Fruit fly (Drosophila melanogaster) whole organism, embryonic: ENCODE measurements around the gene Spn28Dc.
A peak's percentile ranks its signal among the peaks of the same experiment; 100 is the strongest.

Source experiments
- Abd-B ChIP-seq: fragments of 200-800 bp; sonication (Bioruptor generic); optimal IDR thresholded peaks from 2 replicates; lab custom pipeline; 2018; ENCODE audit warnings: missing biosample characterization, mild to moderate bottlenecking, missing genetic modification characterization, moderate library complexity
- Aef1 ChIP-seq: fragments of 200-800 bp; sonication (Bioruptor generic); IDR thresholded peaks from 3 replicates; pipeline ENCODE4 v1.3.6; 2022; ENCODE audit warnings: missing biosample characterization, missing genetic modification characterization
- CG1024 ChIP-seq: fragments of 200-800 bp; sonication (Bioruptor generic); IDR thresholded peaks from 2 replicates; pipeline ENCODE4 v1.3.6; 2022; ENCODE audit warnings: missing biosample characterization, missing genetic modification characterization
- CG11093 ChIP-seq: fragments of 200-800 bp; sonication (Bioruptor generic); IDR thresholded peaks from 3 replicates; pipeline ENCODE4 v1.3.6; 2022; ENCODE audit warnings: missing biosample characterization, missing genetic modification characterization
- CG14441 ChIP-seq: fragments of 200-800 bp; sonication (Bioruptor generic); IDR thresholded peaks from 2 replicates; pipeline ENCODE4 v1.3.6; 2022; ENCODE audit warnings: missing biosample characterization, missing genetic modification characterization
- CG15269 ChIP-seq: fragments of 200-800 bp; sonication (Bioruptor generic); optimal IDR thresholded peaks from 2 replicates; lab custom pipeline; 2018; ENCODE audit warnings: missing biosample characterization, mild to moderate bottlenecking, missing genetic modification characterization, moderate library complexity
- CG1529 ChIP-seq: fragments of 200-800 bp; sonication (Bioruptor generic); optimal IDR thresholded peaks from 3 replicates; lab custom pipeline; 2018; ENCODE audit warnings: missing biosample characterization, missing genetic modification characterization
- CG17361 ChIP-seq: fragments of 200-800 bp; sonication (Bioruptor generic); IDR thresholded peaks from 3 replicates; pipeline ENCODE4 v1.3.6; 2022; ENCODE audit warnings: missing biosample characterization, missing genetic modification characterization
- CG2199 ChIP-seq: fragments of 200-800 bp; sonication (Bioruptor generic); IDR thresholded peaks from 3 replicates; pipeline ENCODE4 v1.3.6; 2022; ENCODE audit warnings: missing biosample characterization, missing genetic modification characterization
- CG31224 ChIP-seq: fragments of 200-800 bp; sonication (Bioruptor generic); IDR thresholded peaks from 2 replicates; pipeline ENCODE4 v1.3.6; 2022; ENCODE audit warnings: missing biosample characterization, missing genetic modification characterization
- CG6254 ChIP-seq: fragments of 200-800 bp; sonication (Bioruptor generic); optimal IDR thresholded peaks from 3 replicates; lab custom pipeline; 2017; ENCODE audit warnings: mild to moderate bottlenecking, missing biosample characterization, missing genetic modification reagents, missing genetic modification characterization
- CG6791 ChIP-seq: fragments of 200-800 bp; sonication (Bioruptor generic); IDR thresholded peaks from 3 replicates; pipeline ENCODE4 v1.3.6; 2022; ENCODE audit warnings: missing biosample characterization, missing genetic modification characterization; ENCODE audit not compliant: partially characterized antibody
- CG7372 ChIP-seq: fragments of 200-800 bp; sonication (Bioruptor generic); IDR thresholded peaks from 2 replicates; pipeline ENCODE4 v1.3.6; 2022; ENCODE audit warnings: missing biosample characterization, missing genetic modification characterization
- CG7745 ChIP-seq: fragments of 200-800 bp; sonication (Bioruptor generic); optimal IDR thresholded peaks from 2 replicates; lab custom pipeline; 2018; ENCODE audit warnings: missing biosample characterization, mild to moderate bottlenecking, missing genetic modification characterization, moderate library complexity
- CG8359 ChIP-seq: fragments of 200-800 bp; sonication (Bioruptor generic); optimal IDR thresholded peaks from 2 replicates; lab custom pipeline; 2017; ENCODE audit warnings: missing biosample characterization, mild to moderate bottlenecking, missing genetic modification characterization, borderline replicate concordance
- CG9215 ChIP-seq: fragments of 200-800 bp; sonication (Bioruptor generic); IDR thresholded peaks from 2 replicates; pipeline ENCODE4 v1.3.6; 2022; ENCODE audit warnings: missing biosample characterization, missing genetic modification characterization
- Chrac-16 ChIP-seq: fragments of 200-800 bp; sonication (Bioruptor generic); optimal IDR thresholded peaks from 3 replicates; lab custom pipeline; 2016; ENCODE audit warnings: missing biosample characterization, missing genetic modification characterization
- Dek ChIP-seq: fragments of 200-800 bp; sonication (Bioruptor generic); optimal IDR thresholded peaks from 3 replicates; lab custom pipeline; 2019; ENCODE audit warnings: missing biosample characterization, mild to moderate bottlenecking, missing genetic modification characterization, moderate library complexity
- Dref ChIP-seq: fragments of 200-800 bp; sonication (Bioruptor generic); IDR thresholded peaks from 2 replicates; pipeline ENCODE4 v1.3.6; 2022; ENCODE audit warnings: missing biosample characterization, missing genetic modification characterization
- ERR ChIP-seq: fragments of 200-800 bp; sonication (Bioruptor generic); optimal IDR thresholded peaks from 2 replicates; lab custom pipeline; 2016; ENCODE audit warnings: missing biosample characterization, missing genetic modification characterization
- Fer3 ChIP-seq: fragments of 200-800 bp; sonication (Bioruptor generic); optimal IDR thresholded peaks from 2 replicates; lab custom pipeline; 2018; ENCODE audit warnings: missing biosample characterization, mild to moderate bottlenecking, missing genetic modification characterization, moderate library complexity
- Gsc ChIP-seq: fragments of 200-800 bp; sonication (Bioruptor generic); IDR thresholded peaks from 2 replicates; pipeline ENCODE4 v1.3.6; 2022; ENCODE audit warnings: missing biosample characterization, missing genetic modification characterization
- Hand ChIP-seq: fragments of 200-800 bp; sonication (Bioruptor generic); optimal IDR thresholded peaks from 2 replicates; lab custom pipeline; 2017; ENCODE audit warnings: mild to moderate bottlenecking, missing biosample characterization, missing genetic modification reagents, missing genetic modification characterization
- Jarid2 ChIP-seq: fragments of 200-800 bp; sonication (Bioruptor generic); optimal IDR thresholded peaks from 3 replicates; lab custom pipeline; 2017; ENCODE audit warnings: mild to moderate bottlenecking, missing biosample characterization, missing genetic modification reagents, missing genetic modification characterization
- MTF-1 ChIP-seq: fragments of 200-800 bp; sonication (Bioruptor generic); optimal IDR thresholded peaks from 2 replicates; lab custom pipeline; 2018; ENCODE audit warnings: missing biosample characterization, mild to moderate bottlenecking, missing genetic modification characterization, borderline replicate concordance
- Rfx ChIP-seq: fragments of 200-800 bp; sonication (Bioruptor generic); IDR thresholded peaks from 2 replicates; pipeline ENCODE4 v1.3.6; 2022; ENCODE audit warnings: missing biosample characterization, missing genetic modification characterization
- Ssrp ChIP-seq: fragments of 200-800 bp; sonication (Bioruptor generic); optimal IDR thresholded peaks from 2 replicates; lab custom pipeline; 2018; ENCODE audit warnings: missing biosample characterization, mild to moderate bottlenecking, missing genetic modification characterization, moderate library complexity
- Xrp1 ChIP-seq: fragments of 200-800 bp; sonication (Bioruptor generic); IDR thresholded peaks from 2 replicates; pipeline ENCODE4 v1.3.6; 2022; ENCODE audit warnings: missing biosample characterization, missing genetic modification characterization
- YL-1 ChIP-seq: fragments of 200-800 bp; sonication (Bioruptor generic); optimal IDR thresholded peaks from 3 replicates; lab custom pipeline; 2017; ENCODE audit warnings: missing biosample characterization, mild to moderate bottlenecking, missing genetic modification characterization
- ase ChIP-seq: fragments of 200-800 bp; sonication (Bioruptor generic); IDR thresholded peaks from 3 replicates; pipeline ENCODE4 v1.3.6; 2022; ENCODE audit warnings: missing biosample characterization, missing genetic modification characterization
- ash1 ChIP-seq: fragments of 200-800 bp; sonication (Bioruptor generic); optimal IDR thresholded peaks from 2 replicates; lab custom pipeline; 2018; ENCODE audit warnings: missing biosample characterization, mild to moderate bottlenecking, missing genetic modification characterization
- btn ChIP-seq: fragments of 200-800 bp; sonication (Bioruptor generic); optimal IDR thresholded peaks from 2 replicates; lab custom pipeline; 2016; ENCODE audit warnings: missing biosample characterization, missing genetic modification characterization
- chinmo ChIP-seq: fragments of 200-800 bp; sonication (Bioruptor generic); IDR thresholded peaks from 4 replicates; pipeline ENCODE4 v1.3.6; 2022; ENCODE audit warnings: missing biosample characterization, missing genetic modification characterization; ENCODE audit not compliant: partially characterized antibody
- h ChIP-seq: fragments of >200 bp; optimal IDR thresholded peaks from 2 replicates; lab custom pipeline; 2017
- ham ChIP-seq: fragments of 200-800 bp; sonication (Bioruptor generic); IDR thresholded peaks from 2 replicates; pipeline ENCODE4 v1.3.6; 2022; ENCODE audit warnings: missing biosample characterization, missing genetic modification characterization
- hb ChIP-seq: fragments of 200-800 bp; sonication (Bioruptor generic); IDR thresholded peaks from 3 replicates; pipeline ENCODE4 v1.3.6; 2022; ENCODE audit warnings: missing biosample characterization, missing genetic modification characterization; ENCODE audit not compliant: partially characterized antibody
- insv ChIP-seq, 2 experiments: fragments of 200-800 bp; sonication (Bioruptor generic); optimal IDR thresholded peaks; 3 replicates each; lab custom pipeline; 2016 to 2018; ENCODE audit warnings: missing biosample characterization in 2 of 2, missing genetic modification characterization in 2 of 2
- lbe ChIP-seq: fragments of 200-800 bp; sonication (Bioruptor generic); optimal IDR thresholded peaks from 2 replicates; lab custom pipeline; 2016; ENCODE audit warnings: missing biosample characterization, mild to moderate bottlenecking, missing genetic modification characterization
- lmd ChIP-seq: fragments of 200-800 bp; sonication (Bioruptor generic); IDR thresholded peaks from 2 replicates; pipeline ENCODE4 v1.3.6; 2022; ENCODE audit warnings: missing biosample characterization, missing genetic modification characterization
- nom ChIP-seq: fragments of 200-800 bp; sonication (Bioruptor generic); optimal IDR thresholded peaks from 2 replicates; lab custom pipeline; 2017; ENCODE audit warnings: missing biosample characterization, missing genetic modification characterization, mild to moderate bottlenecking, moderate library complexity, missing genetic modification reagents
- oc ChIP-seq: fragments of 200-800 bp; sonication (Bioruptor generic); optimal IDR thresholded peaks from 2 replicates; lab custom pipeline; 2018; ENCODE audit warnings: missing biosample characterization, mild to moderate bottlenecking, missing genetic modification characterization, moderate library complexity
- p53 ChIP-seq: fragments of 200-800 bp; sonication (Bioruptor generic); optimal IDR thresholded peaks from 2 replicates; lab custom pipeline; 2016; ENCODE audit warnings: missing biosample characterization, missing genetic modification characterization
- rib ChIP-seq: fragments of 200-800 bp; sonication (Bioruptor generic); IDR thresholded peaks from 2 replicates; pipeline ENCODE4 v1.3.6; 2022; ENCODE audit warnings: missing biosample characterization, missing genetic modification characterization
- salm ChIP-seq: fragments of 200-800 bp; sonication (Bioruptor generic); optimal IDR thresholded peaks from 2 replicates; lab custom pipeline; 2018; ENCODE audit warnings: missing biosample characterization, mild to moderate bottlenecking, missing genetic modification characterization
- schlank ChIP-seq: fragments of 200-800 bp; sonication (Bioruptor generic); optimal IDR thresholded peaks from 2 replicates; lab custom pipeline; 2018; ENCODE audit warnings: missing biosample characterization, mild to moderate bottlenecking, missing genetic modification characterization
- sna ChIP-seq: fragments of 200-800 bp; sonication (Bioruptor generic); IDR thresholded peaks from 2 replicates; pipeline ENCODE4 v1.3.6; 2022; ENCODE audit warnings: missing biosample characterization, missing genetic modification characterization; ENCODE audit not compliant: partially characterized antibody
- stc ChIP-seq: fragments of 200-800 bp; sonication (Bioruptor generic); IDR thresholded peaks from 2 replicates; pipeline ENCODE4 v1.3.6; 2022; ENCODE audit warnings: missing biosample characterization, missing genetic modification characterization
- vfl ChIP-seq: fragments of 200-800 bp; sonication (Bioruptor generic); optimal IDR thresholded peaks from 2 replicates; lab custom pipeline; 2016; ENCODE audit warnings: missing biosample characterization, missing genetic modification characterization
- wek ChIP-seq: fragments of 200-800 bp; sonication (Bioruptor generic); optimal IDR thresholded peaks from 3 replicates; lab custom pipeline; 2018; ENCODE audit warnings: missing biosample characterization, mild to moderate bottlenecking, missing genetic modification characterization, moderate library complexity
- z ChIP-seq: fragments of 200-800 bp; sonication (Bioruptor generic); IDR thresholded peaks from 3 replicates; pipeline ENCODE4 v1.3.6; 2022; ENCODE audit warnings: missing biosample characterization, missing genetic modification characterization

Spn28Dc gene

DNA sequence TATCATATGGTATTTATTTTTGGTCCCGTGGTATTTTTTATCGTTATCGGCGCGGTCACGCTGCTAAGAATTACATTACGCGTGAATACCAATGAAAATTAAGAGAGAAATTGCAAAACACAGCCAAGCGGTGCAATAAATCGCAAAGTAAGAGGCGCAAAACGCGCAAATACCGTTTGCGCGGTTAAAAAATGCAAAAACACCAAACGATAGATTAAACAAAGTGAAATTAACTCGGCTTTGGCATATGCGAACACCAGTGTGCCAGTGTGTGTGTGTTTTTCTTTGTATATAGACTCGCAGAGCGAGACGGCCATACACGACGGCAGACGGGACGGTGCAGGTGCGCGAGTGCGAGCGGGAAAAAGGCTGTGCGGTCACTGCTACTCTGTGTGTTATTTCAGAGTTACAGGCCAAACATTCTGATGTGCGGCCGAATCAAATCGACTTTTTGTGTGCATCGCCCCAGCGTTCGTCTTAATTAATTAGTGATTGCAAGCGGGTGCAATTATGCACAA lies 23.7 kb upstream of the Spn28Dc start, which contains the start of gene Cka (continued):
- TF ChIP-seq Jarid2 (GFP tag; lab: Kevin White, UChicago) (no peak), rib (peak; percentile 69), Hand (GFP tag; lab: Kevin White, UChicago) (peak; percentile 2), CG6254 (GFP tag; lab: Kevin White, UChicago) (no peak), btn (GFP tag; lab: Kevin White, UChicago) (no peak), CG15269 (tag; lab: Kevin White, UChicago) (no peak), YL-1 (GFP tag; lab: Kevin White, UChicago) (peak; percentile 96), MTF-1 (GFP tag; lab: Kevin White, UChicago) (no peak), CG9215 (no peak), sna (GFP tag; lab: Robert Waterston, UW) (no peak), CG6791 (no peak), chinmo (GFP tag; lab: Robert Waterston, UW) (0 out of 4 replicates have a peak, but pooled peaks have one; percentile 6), CG7372 (GFP tag; lab: Robert Waterston, UW) (0 out of 2 replicates have a peak, but pooled peaks have one; percentile 35), lbe (GFP tag; lab: Kevin White, UChicago) (no peak), Dref (peak; percentile 41; the same call in 1 of the 2 replicates), nom (GFP tag; lab: Kevin White, UChicago) (peak; percentile 38), CG1529 (no peak), p53 (GFP tag; lab: Kevin White, UChicago) (no peak), vfl (no peak), CG14441 (GFP tag; lab: Robert Waterston, UW) (no peak), CG2199 (GFP tag; lab: Robert Waterston, UW) (peak; percentile 93), wek (GFP tag; lab: Kevin White, UChicago) (peak; percentile 40), ase (0 out of 3 replicates have a peak, but pooled peaks have one; percentile 28), lmd (GFP tag; lab: Robert Waterston, UW) (no peak), Abd-B (peak; percentile 11), CG17361 (GFP tag; lab: Robert Waterston, UW) (no peak), Aef1 (GFP tag; lab: Robert Waterston, UW) (no peak), CG31224 (GFP tag; lab: Robert Waterston, UW) (no peak), schlank (peak; percentile 31), insv (GFP tag; optimal IDR thresholded peaks at IDR 0.05; lab: Kevin White, UChicago) (no peak), h (lab: Kevin White, UChicago) (no peak), oc (tag; lab: Kevin White, UChicago) (no peak), CG7745 (peak; percentile 53), Fer3 (tag; lab: Kevin White, UChicago) (no peak), z (no peak), Chrac-16 (no peak), Rfx (GFP tag; lab: Robert Waterston, UW) (peak; percentile 53), ERR (GFP tag; lab: Kevin White, UChicago) (no peak), stc (GFP tag; lab: Robert Waterston, UW) (no peak), ham (GFP tag; lab: Robert Waterston, UW) (no peak), Gsc (GFP tag; lab: Robert Waterston, UW) (no peak), Dek (no peak), salm (tag; lab: Kevin White, UChicago) (no peak), CG8359 (no peak), CG11093 (no peak), ash1 (GFP tag; lab: Kevin White, UChicago) (no peak), CG1024 (GFP tag; lab: Robert Waterston, UW) (no peak), hb (GFP tag; lab: Robert Waterston, UW) (no peak), Xrp1 (GFP tag; lab: Robert Waterston, UW) (no peak), Ssrp (tag; lab: Kevin White, UChicago) (no peak)
